Fruit fly (Drosophila melanogaster) S2 (cell line): ENCODE measurements around the gene ppk14.

Experiments used
- CG8478 ChIP-seq: fragments of >200 bp; optimal IDR thresholded peaks from 2 replicates; lab custom pipeline; 2018
- CTCF ChIP-seq, 2 experiments: fragments of >200 bp; optimal IDR thresholded peaks; 2 replicates each; lab custom pipeline; 2018

The ppk14 gene

dm6 chr2L:6348327-6348726 is 6.4 kb upstream of the ppk14 start, which contains the start of gene CG9497:
Gene CG9497 (minus strand): TSS chr2L:6348427.
- TF ChIP-seq CTCF (optimal IDR thresholded peaks at IDR 0.05; lab: Kevin White, UChicago) (no peak), CG8478 (lab: Kevin White, UChicago) (no peak)

- no peak for TF ChIP-seq CTCF (optimal IDR thresholded peaks at IDR 0.05; lab: Kevin White, UChicago)
- no peak for TF ChIP-seq CG8478 (lab: Kevin White, UChicago)
Observed at dm6 chr2L:6350984-6351808, 3.6 kb upstream of the ppk14 start, which contains the start of gene CG9498. Gene CG9498 (minus strand): TSS chr2L:6351034.

dm6 chr2L:6351809-6352182 is 3.0 kb upstream of the ppk14 start:
- TF ChIP-seq CTCF (optimal IDR thresholded peaks at IDR 0.05; lab: Kevin White, UChicago) (no peak), CG8478 (lab: Kevin White, UChicago) (no peak)

dm6 chr2L:6354231-6354630 is 525 bp upstream of the ppk14 start, which contains the start of gene ppk7:
Gene ppk7 (minus strand): TSS chr2L:6354331.
- no peak for TF ChIP-seq CTCF (optimal IDR thresholded peaks at IDR 0.05; lab: Kevin White, UChicago)
- no peak for TF ChIP-seq CG8478 (lab: Kevin White, UChicago)

dm6 chr2L:6356134-6356533 is 1.4 kb downstream of the ppk14 start:
- TF ChIP-seq CG8478 (lab: Kevin White, UChicago) (no peak), CTCF (optimal IDR thresholded peaks at IDR 0.05; lab: Kevin White, UChicago) (no peak)

dm6 chr2L:6356686-6357362 is 2.1 kb downstream of the ppk14 start:
- TF ChIP-seq CG8478 (lab: Kevin White, UChicago): no peak
- TF ChIP-seq CTCF (optimal IDR thresholded peaks at IDR 0.05; lab: Kevin White, UChicago): peak; percentile 89 to 91

dm6 chr2L:6358218-6358617 is 3.5 kb downstream of the ppk14 start, which contains the start of gene CG9500:
Gene CG9500 (minus strand): TSS chr2L:6358318.
- TF ChIP-seq CG8478 (lab: Kevin White, UChicago) (no peak), CTCF (optimal IDR thresholded peaks at IDR 0.05; lab: Kevin White, UChicago) (no peak)

dm6 chr2L:6360059-6360458 is 5.3 kb downstream of the ppk14 start:
- no peak for TF ChIP-seq CG8478 (lab: Kevin White, UChicago)
- TF ChIP-seq CTCF (optimal IDR thresholded peaks at IDR 0.05; lab: Kevin White, UChicago): no peak

dm6 chr2L:6366924-6367323 is 12.2 kb downstream of the ppk14 start:
- TF ChIP-seq CTCF (optimal IDR thresholded peaks at IDR 0.05; lab: Kevin White, UChicago) (no peak), CG8478 (lab: Kevin White, UChicago) (no peak)

dm6 chr2L:6367478-6367932 is 12.7 kb downstream of the ppk14 start, which contains the start of gene Nepl4:
Gene Nepl4 (plus strand): TSS chr2L:6367882.
- TF ChIP-seq CTCF (optimal IDR thresholded peaks at IDR 0.05; lab: Kevin White, UChicago) (no peak), CG8478 (lab: Kevin White, UChicago) (no peak)

dm6 chr2L:6369286-6369685 is 14.5 kb downstream of the ppk14 start:
- TF ChIP-seq CTCF (optimal IDR thresholded peaks at IDR 0.05; lab: Kevin White, UChicago): no peak
- TF ChIP-seq CG8478 (lab: Kevin White, UChicago): no peak

dm6 chr2L:6371025-6371641 is 16.4 kb downstream of the ppk14 start:
- TF ChIP-seq CG8478 (lab: Kevin White, UChicago): no peak
- TF ChIP-seq CTCF (optimal IDR thresholded peaks at IDR 0.05; lab: Kevin White, UChicago): no peak

dm6 chr2L:6372088-6372487 is 17.3 kb downstream of the ppk14 start, which contains the start of gene slam:
Gene slam (plus strand): TSS chr2L:6372388.
- TF ChIP-seq CG8478 (lab: Kevin White, UChicago) (no peak), CTCF (optimal IDR thresholded peaks at IDR 0.05; lab: Kevin White, UChicago) (no peak)

dm6 chr2L:6373141-6373540 is 18.4 kb downstream of the ppk14 start:
- TF ChIP-seq CG8478 (lab: Kevin White, UChicago): no peak
- no peak for TF ChIP-seq CTCF (optimal IDR thresholded peaks at IDR 0.05; lab: Kevin White, UChicago)
